Fruit fly (Drosophila melanogaster) whole organism, pupa: ENCODE data around the gene mthl2.

Experiments
- CG10348 ChIP-seq: fragments of 200-800 bp; sonication (Bioruptor generic); IDR thresholded peaks from 2 replicates; pipeline ENCODE4 v1.3.6; 2022; ENCODE audit warnings: missing biosample characterization, missing genetic modification characterization
- CG12605 ChIP-seq: fragments of 200-800 bp; sonication (Bioruptor generic); IDR thresholded peaks from 2 replicates; pipeline ENCODE4 v1.3.6; 2022; ENCODE audit warnings: missing biosample characterization, missing genetic modification characterization
- CG13204 ChIP-seq: fragments of 200-800 bp; sonication (Bioruptor generic); optimal IDR thresholded peaks from 2 replicates; lab custom pipeline; 2018; ENCODE audit warnings: missing biosample characterization, mild to moderate bottlenecking, missing genetic modification characterization, moderate library complexity
- CG14655 ChIP-seq: fragments of 200-800 bp; sonication (Bioruptor generic); optimal IDR thresholded peaks from 3 replicates; lab custom pipeline; 2017; ENCODE audit warnings: mild to moderate bottlenecking, missing biosample characterization, missing genetic modification reagents, missing genetic modification characterization
- CG15710 ChIP-seq: fragments of 200-800 bp; sonication (Bioruptor generic); optimal IDR thresholded peaks from 2 replicates; lab custom pipeline; 2018; ENCODE audit warnings: missing biosample characterization, mild to moderate bottlenecking, missing genetic modification characterization, moderate library complexity
- CG17806 ChIP-seq: fragments of 200-800 bp; sonication (Bioruptor generic); optimal IDR thresholded peaks from 2 replicates; lab custom pipeline; 2018; ENCODE audit warnings: missing biosample characterization, mild to moderate bottlenecking, missing genetic modification characterization, moderate library complexity
- CG32121 ChIP-seq: fragments of 200-800 bp; sonication (Bioruptor generic); IDR thresholded peaks from 2 replicates; pipeline ENCODE4 v1.3.6; 2022; ENCODE audit warnings: missing biosample characterization, missing genetic modification characterization
- CG34367 ChIP-seq: fragments of 200-800 bp; sonication (Bioruptor generic); optimal IDR thresholded peaks from 2 replicates; lab custom pipeline; 2018; ENCODE audit warnings: missing biosample characterization, mild to moderate bottlenecking, missing genetic modification characterization
- CG4496 ChIP-seq: fragments of 200-800 bp; sonication (Bioruptor generic); IDR thresholded peaks from 3 replicates; pipeline ENCODE4 v1.3.6; 2022; ENCODE audit warnings: missing biosample characterization, missing genetic modification characterization
- CG8159 ChIP-seq: fragments of 200-800 bp; sonication (Bioruptor generic); optimal IDR thresholded peaks from 3 replicates; lab custom pipeline; 2018; ENCODE audit warnings: missing biosample characterization, mild to moderate bottlenecking, missing genetic modification characterization, moderate library complexity
- CG8301 ChIP-seq: fragments of 200-800 bp; sonication (Bioruptor generic); optimal IDR thresholded peaks from 2 replicates; lab custom pipeline; 2018; ENCODE audit warnings: missing biosample characterization, mild to moderate bottlenecking, missing genetic modification characterization
- CG9948 ChIP-seq: fragments of 200-800 bp; sonication (Bioruptor generic); optimal IDR thresholded peaks from 2 replicates; lab custom pipeline; 2018; ENCODE audit warnings: missing biosample characterization, mild to moderate bottlenecking, missing genetic modification characterization, moderate library complexity
- D1 ChIP-seq: fragments of 200-800 bp; sonication (Bioruptor generic); optimal IDR thresholded peaks from 2 replicates; lab custom pipeline; 2018; ENCODE audit warnings: missing biosample characterization, mild to moderate bottlenecking, missing genetic modification characterization, moderate library complexity
- EcR ChIP-seq: fragments of 200-800 bp; sonication (Bioruptor generic); optimal IDR thresholded peaks from 3 replicates; lab custom pipeline; 2019; ENCODE audit warnings: missing biosample characterization, missing genetic modification characterization, mild to moderate bottlenecking, moderate library complexity, missing genetic modification reagents
- Ets98B ChIP-seq: fragments of 200-800 bp; sonication (Bioruptor generic); IDR thresholded peaks from 2 replicates; pipeline ENCODE4 v1.3.6; 2022; ENCODE audit warnings: missing biosample characterization, missing genetic modification characterization
- Pif1A ChIP-seq: fragments of 200-800 bp; sonication (Bioruptor generic); optimal IDR thresholded peaks from 3 replicates; lab custom pipeline; 2016; ENCODE audit warnings: missing biosample characterization, missing genetic modification characterization
- Pif1B ChIP-seq: fragments of 200-800 bp; sonication (Bioruptor generic); optimal IDR thresholded peaks from 3 replicates; lab custom pipeline; 2016; ENCODE audit warnings: missing biosample characterization, missing genetic modification characterization
- Snoo ChIP-seq: fragments of 200-800 bp; sonication (Bioruptor generic); optimal IDR thresholded peaks from 3 replicates; lab custom pipeline; 2017; ENCODE audit warnings: missing biosample characterization, mild to moderate bottlenecking, missing genetic modification characterization, inconsistent platforms
- fd96Ca ChIP-seq: fragments of 200-800 bp; sonication (Bioruptor generic); IDR thresholded peaks from 3 replicates; pipeline ENCODE4 v1.3.6; 2022; ENCODE audit warnings: missing biosample characterization, missing genetic modification characterization
- gl ChIP-seq: fragments of 200-800 bp; sonication (Bioruptor generic); optimal IDR thresholded peaks from 2 replicates; lab custom pipeline; 2018; ENCODE audit warnings: missing biosample characterization, mild to moderate bottlenecking, missing genetic modification characterization
- rn ChIP-seq: fragments of 200-800 bp; sonication (Bioruptor generic); IDR thresholded peaks from 2 replicates; pipeline ENCODE4 v1.3.6; 2022; ENCODE audit warnings: missing biosample characterization, missing genetic modification characterization

The mthl2 gene

DNA sequence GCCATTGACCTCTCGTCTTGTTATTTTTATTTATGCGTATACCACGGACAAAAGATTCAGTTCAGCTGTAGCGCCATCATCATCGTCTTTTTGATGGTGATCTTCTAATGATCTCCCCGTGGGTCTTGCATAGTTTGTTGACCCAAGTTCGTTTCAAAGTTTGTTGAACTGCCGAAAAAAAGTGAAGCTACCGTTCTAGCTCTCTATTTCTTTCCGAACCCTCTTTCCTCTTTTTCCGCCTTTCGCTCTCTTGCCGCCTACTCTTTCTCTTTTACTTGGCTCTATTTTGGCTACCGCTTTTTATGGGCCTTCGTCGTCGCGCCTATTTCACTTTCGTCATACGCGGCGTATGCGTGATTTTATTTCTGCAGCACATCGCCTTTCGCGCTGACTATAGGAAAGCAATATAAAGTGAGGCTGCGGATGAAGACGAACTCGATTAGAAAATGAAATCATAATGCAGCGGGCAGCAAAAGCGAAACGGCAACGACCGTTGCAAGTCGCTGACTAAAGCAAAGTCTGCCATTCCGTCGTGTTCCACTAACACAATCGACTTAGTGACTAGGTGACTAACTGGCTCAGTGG is 4.3 kb downstream of the mthl2 start:
- TF ChIP-seq Pif1B (no peak), CG15710 (tag; lab: Kevin White, UChicago) (no peak), CG9948 (no peak), CG13204 (GFP tag; lab: Kevin White, UChicago) (no peak), CG14655 (GFP tag; lab: Kevin White, UChicago) (no peak), gl (tag; lab: Kevin White, UChicago) (no peak), CG34367 (tag; lab: Kevin White, UChicago) (no peak), CG17806 (tag; lab: Kevin White, UChicago) (no peak), CG8159 (tag; lab: Kevin White, UChicago) (no peak), Pif1A (GFP tag; lab: Kevin White, UChicago) (no peak), CG12605 (GFP tag; lab: Robert Waterston, UW) (no peak)

DNA sequence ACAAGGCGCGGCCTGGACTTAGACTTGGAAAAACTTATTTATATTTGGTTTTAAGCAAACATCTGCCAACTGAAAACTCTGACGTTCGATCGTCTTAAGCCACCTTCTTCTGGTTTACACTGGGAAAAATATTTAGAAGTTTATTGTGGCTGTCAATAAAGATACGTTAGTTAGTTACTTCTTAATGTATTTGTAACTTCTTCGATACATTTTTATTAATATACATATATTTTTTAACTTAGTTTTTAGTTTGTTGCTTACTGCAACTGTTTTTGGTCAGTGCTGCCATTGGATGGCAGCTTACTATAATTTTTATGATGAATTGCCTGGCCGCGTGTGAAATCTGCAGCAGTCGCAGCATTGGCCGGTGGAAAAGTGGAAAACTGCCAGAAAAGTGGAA is 4.9 kb downstream of the mthl2 start:
- TF ChIP-seq CG4496 (GFP tag; lab: Robert Waterston, UW) (0 out of 3 replicates have a peak, but pooled peaks have one; percentile 51), Ets98B (peak; percentile 60), gl (tag; lab: Kevin White, UChicago) (no peak), CG14655 (GFP tag; lab: Kevin White, UChicago) (no peak), rn (no peak), CG8301 (peak; percentile 75), CG32121 (peak; percentile 58), CG9948 (no peak), Snoo (tag; lab: Kevin White, UChicago) (no peak), CG10348 (GFP tag; lab: Robert Waterston, UW) (no peak)
- TF ChIP-seq, all 21 proteins: peak for 4

DNA sequence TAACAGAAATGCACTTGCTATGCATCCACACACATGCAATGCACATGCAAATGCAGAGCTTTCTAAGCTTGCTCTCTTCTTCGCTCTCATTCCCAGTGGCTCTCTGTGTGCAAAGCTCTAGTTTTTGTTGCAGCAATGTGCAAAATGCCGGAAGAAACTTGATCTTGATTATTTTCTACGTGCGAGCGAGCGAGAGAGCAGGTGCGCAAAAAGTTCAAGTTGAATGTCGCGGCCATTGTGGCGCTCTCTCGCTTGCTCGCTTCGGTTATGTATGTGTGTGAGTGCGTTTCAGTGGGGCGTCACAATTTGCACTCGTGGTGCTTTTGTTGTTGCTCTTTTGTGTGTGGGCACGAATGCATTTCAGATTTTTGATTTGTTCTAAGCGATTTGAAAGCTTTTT is 6.0 kb downstream of the mthl2 start:
- TF ChIP-seq CG4496 (GFP tag; lab: Robert Waterston, UW): 0 out of 3 replicates have a peak, but pooled peaks have one; percentile 10
- TF ChIP-seq CG14655 (GFP tag; lab: Kevin White, UChicago): no peak
- TF ChIP-seq CG9948: no peak
- TF ChIP-seq CG32121: peak; percentile 55
- peak; percentile 91 for TF ChIP-seq EcR
- no peak for TF ChIP-seq gl (tag; lab: Kevin White, UChicago)
- no peak for TF ChIP-seq CG8159 (tag; lab: Kevin White, UChicago)

DNA sequence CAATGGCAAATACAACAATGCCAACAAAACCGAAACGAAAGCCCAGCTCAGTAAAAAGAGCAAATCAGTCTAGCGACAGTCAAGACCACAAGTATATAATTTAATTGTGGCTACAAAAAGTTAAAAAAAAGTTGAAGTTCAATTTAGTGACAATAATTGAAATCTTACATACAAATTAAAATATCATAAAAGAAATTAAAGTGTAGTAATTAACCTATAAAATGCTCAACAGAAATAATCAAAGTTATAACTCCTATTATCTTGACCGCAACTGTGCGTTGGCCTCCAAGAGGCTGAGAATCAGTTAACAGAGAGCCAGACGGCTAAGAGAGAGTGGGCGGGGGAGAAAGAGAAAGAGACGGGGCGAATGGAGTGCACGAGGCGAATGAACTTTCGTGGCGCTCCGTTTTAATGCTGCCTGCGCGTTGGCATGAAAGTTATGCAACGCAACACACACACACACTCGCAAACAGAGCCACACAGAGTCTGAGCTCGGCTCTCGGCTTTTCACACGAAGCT is 7.2 kb downstream of the mthl2 start:
- TF ChIP-seq CG12605 (GFP tag; lab: Robert Waterston, UW): peak; percentile 93
- peak; percentile 92 for TF ChIP-seq Pif1A (GFP tag; lab: Kevin White, UChicago)
- TF ChIP-seq rn: peak; percentile 73
- peak; percentile 97 for TF ChIP-seq EcR
- peak; percentile 87 for TF ChIP-seq CG8159 (tag; lab: Kevin White, UChicago)
- peak; percentile 86 for TF ChIP-seq CG17806 (tag; lab: Kevin White, UChicago)
- TF ChIP-seq D1: peak; percentile 48
- peak; percentile 97 for TF ChIP-seq CG14655 (GFP tag; lab: Kevin White, UChicago)
- TF ChIP-seq CG15710 (tag; lab: Kevin White, UChicago): peak; percentile 75
- TF ChIP-seq CG34367 (tag; lab: Kevin White, UChicago): peak; percentile 73
- peak; percentile 82 for TF ChIP-seq CG9948
- 0 out of 2 replicates have a peak, but pooled peaks have one; percentile 34 for TF ChIP-seq CG10348 (GFP tag; lab: Robert Waterston, UW)
- TF ChIP-seq CG4496 (GFP tag; lab: Robert Waterston, UW): peak; percentile 93
- no peak for TF ChIP-seq gl (tag; lab: Kevin White, UChicago)
- no peak; the same call in 2 of the 3 replicates for TF ChIP-seq fd96Ca (GFP tag; lab: Robert Waterston, UW)
- peak; percentile 93 for TF ChIP-seq Snoo (tag; lab: Kevin White, UChicago)
- TF ChIP-seq Ets98B: peak; percentile 92
- peak; percentile 92 for TF ChIP-seq Pif1B
- TF ChIP-seq CG13204 (GFP tag; lab: Kevin White, UChicago): no peak
- TF ChIP-seq CG8301: peak; percentile 98
- peak; percentile 91 for TF ChIP-seq CG32121
- TF ChIP-seq, all 21 proteins: peak for 18

dm6 chr3L:5615744-5616143 is 11.2 kb downstream of the mthl2 start:
- TF ChIP-seq CG13204 (GFP tag; lab: Kevin White, UChicago) (no peak), Ets98B (no peak), CG14655 (GFP tag; lab: Kevin White, UChicago) (no peak), CG32121 (no peak), CG15710 (tag; lab: Kevin White, UChicago) (no peak), CG12605 (GFP tag; lab: Robert Waterston, UW) (no peak), Snoo (tag; lab: Kevin White, UChicago) (no peak), D1 (no peak), fd96Ca (GFP tag; lab: Robert Waterston, UW) (no peak), EcR (no peak), CG10348 (GFP tag; lab: Robert Waterston, UW) (no peak), CG8301 (no peak), gl (tag; lab: Kevin White, UChicago) (no peak), CG17806 (tag; lab: Kevin White, UChicago) (no peak), Pif1B (no peak), rn (no peak), Pif1A (GFP tag; lab: Kevin White, UChicago) (no peak), CG34367 (tag; lab: Kevin White, UChicago) (no peak)

DNA sequence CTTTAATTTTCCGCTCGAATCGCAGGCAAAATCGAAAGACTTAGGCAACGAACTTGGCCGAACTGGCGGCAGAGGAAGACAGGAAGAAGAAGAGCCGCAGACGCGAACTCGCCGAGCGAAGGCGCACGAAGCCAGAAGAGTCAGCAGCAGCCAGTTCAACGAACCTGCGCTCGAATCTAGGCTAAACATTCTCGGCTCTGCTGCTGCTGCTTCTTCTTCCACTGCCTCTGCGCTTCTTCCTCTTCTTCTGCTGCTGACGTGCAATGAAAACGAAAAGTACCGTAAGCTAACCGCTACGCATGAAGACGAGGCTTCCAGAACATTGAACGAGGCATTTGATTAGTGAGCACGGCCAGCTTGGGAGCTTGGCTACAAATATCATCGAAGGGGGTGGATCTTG is 11.9 kb downstream of the mthl2 start:
- TF ChIP-seq CG4496 (GFP tag; lab: Robert Waterston, UW) (0 out of 3 replicates have a peak, but pooled peaks have one; percentile 24), EcR (peak; percentile 88), gl (tag; lab: Kevin White, UChicago) (no peak)
